Worm (Caenorhabditis elegans) whole organism, mixed stage, embryonic: Measurements from ENCODE around the gene Y116A8C.43.

Source experiments
- M03D4.4 ChIP-seq: sonication (generic microtip); optimal IDR thresholded peaks from 2 replicates; lab custom pipeline; 2017; ENCODE audit warnings: mild to moderate bottlenecking, missing genetic modification characterization, missing compliant biosample characterization
- bed-3 ChIP-seq: fragments of 200-800 bp; sonication (Bioruptor generic); optimal IDR thresholded peaks from 3 replicates; lab custom pipeline; 2018; ENCODE audit warnings: mild to moderate bottlenecking, missing genetic modification characterization, moderate library complexity, missing compliant biosample characterization
- blmp-1 ChIP-seq: fragments of 150-350 bp; optimal IDR thresholded peaks from 2 replicates; lab custom pipeline; 2014; ENCODE audit warnings: missing biosample characterization, missing genetic modification characterization
- ceh-39 ChIP-seq: fragments of 150-350 bp; optimal IDR thresholded peaks from 2 replicates; lab custom pipeline; 2014; ENCODE audit warnings: missing biosample characterization, missing genetic modification characterization
- ceh-43 ChIP-seq: fragments of 200-800 bp; sonication (Bioruptor generic); optimal IDR thresholded peaks from 2 replicates; lab custom pipeline; 2018; ENCODE audit warnings: mild to moderate bottlenecking, missing genetic modification characterization, moderate library complexity, missing compliant biosample characterization
- ceh-83 ChIP-seq: fragments of 200-800 bp; sonication (Bioruptor generic); optimal IDR thresholded peaks from 2 replicates; lab custom pipeline; 2018; ENCODE audit warnings: mild to moderate bottlenecking, missing genetic modification characterization, missing compliant biosample characterization
- ces-1 ChIP-seq: fragments of 150-350 bp; optimal IDR thresholded peaks from 2 replicates; lab custom pipeline; 2014; ENCODE audit warnings: missing biosample characterization, missing genetic modification reagents, missing genetic modification characterization
- drap-1 ChIP-seq: fragments of 200-800 bp; sonication (Bioruptor generic); optimal IDR thresholded peaks from 3 replicates; lab custom pipeline; 2018; ENCODE audit warnings: mild to moderate bottlenecking, missing genetic modification characterization, missing compliant biosample characterization
- elt-1 ChIP-seq: sonication (generic microtip); optimal IDR thresholded peaks from 2 replicates; lab custom pipeline; 2017; ENCODE audit warnings: missing genetic modification characterization, mild to moderate bottlenecking, missing compliant biosample characterization, antibody characterized with exemption, moderate library complexity, borderline replicate concordance; ENCODE audit not compliant: insufficient read depth
- elt-3 ChIP-seq: fragments of 150-350 bp; optimal IDR thresholded peaks from 2 replicates; lab custom pipeline; 2014; ENCODE audit warnings: missing biosample characterization, missing genetic modification characterization
- flh-1 ChIP-seq: fragments of 200-800 bp; sonication (Bioruptor generic); optimal IDR thresholded peaks from 2 replicates; lab custom pipeline; 2018; ENCODE audit warnings: mild to moderate bottlenecking, missing genetic modification characterization, moderate library complexity, missing compliant biosample characterization
- ham-2 ChIP-seq: fragments of 200-800 bp; sonication (Bioruptor generic); optimal IDR thresholded peaks from 2 replicates; lab custom pipeline; 2018; ENCODE audit warnings: mild to moderate bottlenecking, missing genetic modification characterization, missing compliant biosample characterization
- hlh-1 ChIP-seq: fragments of 150-350 bp; optimal IDR thresholded peaks from 2 replicates; lab custom pipeline; 2014; ENCODE audit warnings: missing biosample characterization, missing genetic modification reagents, missing genetic modification characterization
- lin-32 ChIP-seq: fragments of 200-800 bp; sonication (Bioruptor generic); optimal IDR thresholded peaks from 2 replicates; lab custom pipeline; 2018; ENCODE audit warnings: mild to moderate bottlenecking, missing genetic modification characterization, missing compliant biosample characterization
- lsy-2 ChIP-seq: fragments of 150-350 bp; optimal IDR thresholded peaks from 2 replicates; lab custom pipeline; 2014; ENCODE audit warnings: missing biosample characterization, missing genetic modification characterization
- mab-5 ChIP-seq: fragments of 150-350 bp; optimal IDR thresholded peaks from 2 replicates; lab custom pipeline; 2014; ENCODE audit warnings: missing biosample characterization, missing genetic modification characterization
- mls-2 ChIP-seq: sonication (generic microtip); optimal IDR thresholded peaks from 2 replicates; lab custom pipeline; 2016; ENCODE audit warnings: mild to moderate bottlenecking, missing genetic modification characterization, moderate library complexity, missing compliant biosample characterization
- nhr-12 ChIP-seq: fragments of 150-350 bp; optimal IDR thresholded peaks from 2 replicates; lab custom pipeline; 2014; ENCODE audit warnings: missing biosample characterization, missing genetic modification characterization
- nhr-2 ChIP-seq: fragments of 150-350 bp; optimal IDR thresholded peaks from 2 replicates; lab custom pipeline; 2014; ENCODE audit warnings: missing biosample characterization, missing genetic modification characterization
- nhr-237 ChIP-seq: fragments of 150-350 bp; optimal IDR thresholded peaks from 2 replicates; lab custom pipeline; 2014; ENCODE audit warnings: missing biosample characterization, missing genetic modification characterization
- nhr-28 ChIP-seq: fragments of 150-350 bp; optimal IDR thresholded peaks from 2 replicates; lab custom pipeline; 2014; ENCODE audit warnings: missing biosample characterization, missing genetic modification characterization
- nhr-76 ChIP-seq: sonication (generic microtip); optimal IDR thresholded peaks from 2 replicates; lab custom pipeline; 2017; ENCODE audit warnings: missing biosample characterization, missing genetic modification characterization
- pha-4 ChIP-seq: fragments of 150-350 bp; optimal IDR thresholded peaks from 2 replicates; lab custom pipeline; 2018; ENCODE audit warnings: missing biosample characterization, missing genetic modification reagents, missing genetic modification characterization
- sem-2 ChIP-seq: fragments of 200-800 bp; sonication (Bioruptor generic); optimal IDR thresholded peaks from 2 replicates; lab custom pipeline; 2018; ENCODE audit warnings: mild to moderate bottlenecking, missing genetic modification characterization, missing compliant biosample characterization
- snpc-4 ChIP-seq: fragments of 150-350 bp; optimal IDR thresholded peaks from 2 replicates; lab custom pipeline; 2014; ENCODE audit warnings: missing biosample characterization, missing genetic modification characterization
- sptf-1 ChIP-seq: sonication (generic microtip); optimal IDR thresholded peaks from 2 replicates; lab custom pipeline; 2017; ENCODE audit warnings: mild to moderate bottlenecking, missing genetic modification characterization, moderate library complexity, missing compliant biosample characterization
- tbx-8 ChIP-seq: fragments of 200-800 bp; sonication (Bioruptor generic); optimal IDR thresholded peaks from 2 replicates; lab custom pipeline; 2018; ENCODE audit warnings: mild to moderate bottlenecking, missing genetic modification characterization, moderate library complexity, missing compliant biosample characterization
- unc-62 ChIP-seq: fragments of 150-350 bp; optimal IDR thresholded peaks from 2 replicates; lab custom pipeline; 2014; ENCODE audit warnings: missing biosample characterization, missing genetic modification reagents, missing genetic modification characterization
- ztf-11 ChIP-seq: fragments of 150-350 bp; optimal IDR thresholded peaks from 2 replicates; lab custom pipeline; 2014; ENCODE audit warnings: missing biosample characterization, missing genetic modification characterization

Gene Y116A8C.43

ce11 chrIV:17088849-17089248, at the start of gene Y116A8C.43:
Gene Y116A8C.43, plus strand, starts transcription at chrIV:17088851.
- TF ChIP-seq drap-1 (GFP tag; lab: Kevin White, UChicago) (no peak), unc-62 (GFP tag; lab: Kevin White, UChicago) (no peak), ceh-83 (no peak), nhr-2 (tag; lab: Kevin White, UChicago) (no peak), flh-1 (GFP tag; lab: Kevin White, UChicago) (no peak), nhr-12 (tag; lab: Kevin White, UChicago) (no peak), lsy-2 (no peak), nhr-28 (no peak), bed-3 (GFP tag; lab: Kevin White, UChicago) (no peak), pha-4 (no peak), elt-3 (tag; lab: Kevin White, UChicago) (no peak), sem-2 (GFP tag; lab: Kevin White, UChicago) (no peak), elt-1 (tag; lab: Kevin White, UChicago) (no peak), ham-2 (GFP tag; lab: Kevin White, UChicago) (no peak), hlh-1 (tag; lab: Kevin White, UChicago) (no peak), ceh-39 (tag; lab: Kevin White, UChicago) (no peak), blmp-1 (no peak), lin-32 (GFP tag; lab: Kevin White, UChicago) (no peak), snpc-4 (tag; lab: Kevin White, UChicago) (no peak)

DNA sequence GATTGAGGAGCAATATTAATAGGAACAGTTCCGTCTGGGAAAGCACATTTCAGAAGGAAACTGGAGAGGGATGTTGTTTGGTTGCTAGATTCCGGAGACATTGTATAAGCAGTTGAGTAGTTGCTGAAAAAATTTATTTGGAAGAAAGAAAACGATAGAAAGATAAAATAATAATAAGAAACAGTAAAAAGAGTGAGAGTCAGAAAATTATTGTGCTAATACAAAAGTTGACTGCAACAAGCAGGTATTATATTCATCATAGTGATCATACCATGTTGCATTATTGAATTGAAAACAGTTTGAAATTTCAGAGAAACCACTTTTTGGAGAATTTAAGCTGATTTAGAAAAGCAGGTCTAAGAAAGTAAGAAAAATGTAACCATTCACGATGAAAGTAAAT, 49.1 kb upstream of the Y116A8C.43 start, which contains the start of gene Y116A8C.19:
Y116A8C.19 (minus strand) TSS at position 101 of the 400 bp plus-strand sequence.
- TF ChIP-seq bed-3 (GFP tag; lab: Kevin White, UChicago) (no peak), pha-4 (no peak), nhr-28 (no peak), hlh-1 (tag; lab: Kevin White, UChicago) (no peak)

ce11 chrIV:17040618-17041017, 48.0 kb upstream of the Y116A8C.43 start, which contains the start of gene Y116A8C.20:
Gene Y116A8C.20, plus strand, starts transcription at chrIV:17040918.
- TF ChIP-seq pha-4 = no peak
- TF ChIP-seq snpc-4 (tag; lab: Kevin White, UChicago) = no peak
- no peak for TF ChIP-seq nhr-76 (tag; lab: Kevin White, UChicago)
- TF ChIP-seq ceh-83 = no peak
- TF ChIP-seq ceh-43 (GFP tag; lab: Kevin White, UChicago) = no peak
- no peak for TF ChIP-seq unc-62 (GFP tag; lab: Kevin White, UChicago)
- TF ChIP-seq nhr-28 = no peak
- no peak for TF ChIP-seq nhr-12 (tag; lab: Kevin White, UChicago)
- no peak for TF ChIP-seq flh-1 (GFP tag; lab: Kevin White, UChicago)
- no peak for TF ChIP-seq tbx-8 (GFP tag; lab: Kevin White, UChicago)
- no peak for TF ChIP-seq nhr-237 (tag; lab: Kevin White, UChicago)
- TF ChIP-seq hlh-1 (tag; lab: Kevin White, UChicago) = no peak
- no peak for TF ChIP-seq ham-2 (GFP tag; lab: Kevin White, UChicago)
- TF ChIP-seq elt-1 (tag; lab: Kevin White, UChicago) = no peak
- TF ChIP-seq mab-5 = no peak
- TF ChIP-seq, all 35 proteins: peak for 0

DNA sequence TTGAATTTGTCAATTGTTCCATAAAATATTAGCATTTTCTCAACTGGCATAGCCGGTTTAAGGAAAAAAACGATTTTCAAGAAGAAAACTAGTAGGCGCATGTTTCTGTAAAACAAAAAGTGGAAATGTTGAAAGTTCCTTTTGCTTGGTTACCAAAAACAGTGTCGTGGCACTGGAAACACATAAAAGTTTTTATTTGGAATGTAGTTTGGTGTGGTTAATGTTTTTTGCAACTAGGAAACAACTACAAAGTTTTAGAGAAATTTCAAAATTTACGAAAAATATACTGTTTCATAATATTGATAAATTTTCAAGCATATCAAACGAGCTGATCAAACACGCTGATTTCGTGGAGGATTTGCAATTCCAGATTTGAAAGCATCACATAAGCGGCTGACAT, 43.0 kb upstream of the Y116A8C.43 start, which contains the start of gene clec-195:
clec-195 (minus strand) TSS at position 101 of the 400 bp plus-strand sequence.
- no peak for TF ChIP-seq hlh-1 (tag; lab: Kevin White, UChicago)
- no peak for TF ChIP-seq nhr-237 (tag; lab: Kevin White, UChicago)
- TF ChIP-seq sptf-1 (tag; lab: Kevin White, UChicago) = no peak
- TF ChIP-seq mls-2 (tag; lab: Kevin White, UChicago) = no peak
- TF ChIP-seq sem-2 (GFP tag; lab: Kevin White, UChicago) = no peak

ce11 chrIV:17048257-17048656, 40.4 kb upstream of the Y116A8C.43 start, which contains the start of gene athp-3:
Gene athp-3, minus strand, starts transcription at chrIV:17048357.
- no peak for TF ChIP-seq blmp-1
- no peak for TF ChIP-seq ces-1
- TF ChIP-seq M03D4.4 = no peak
- TF ChIP-seq mab-5 = no peak
- TF ChIP-seq pha-4 = no peak
- no peak for TF ChIP-seq lin-32 (GFP tag; lab: Kevin White, UChicago)
- no peak for TF ChIP-seq ztf-11 (tag; lab: Kevin White, UChicago)
- TF ChIP-seq nhr-237 (tag; lab: Kevin White, UChicago) = no peak
- no peak for TF ChIP-seq ceh-43 (GFP tag; lab: Kevin White, UChicago)
- no peak for TF ChIP-seq tbx-8 (GFP tag; lab: Kevin White, UChicago)
